Fruit fly (Drosophila melanogaster) whole organism, larva: Measurements from ENCODE around the gene Ucp4C.

ENCODE experiments used
- noc ChIP-seq: fragments of 200-800 bp; sonication (Bioruptor generic); optimal IDR thresholded peaks from 3 replicates; lab custom pipeline; 2019; ENCODE audit warnings: missing biosample characterization, mild to moderate bottlenecking, missing genetic modification characterization, moderate library complexity

Gene Ucp4C

dm6 chr2L:5956706-5957105, 11.7 kb upstream of the Ucp4C start, which contains the start of the genes CG13998 and Vm26Ab:
Gene CG13998, minus strand, starts transcription at chr2L:5956819.
Gene Vm26Ab, plus strand, starts transcription at chr2L:5957004.
- TF ChIP-seq noc (tag; lab: Kevin White, UChicago): no peak

dm6 chr2L:5958581-5959177, 9.7 kb upstream of the Ucp4C start, which contains the start of gene Vm26Ac:
Gene Vm26Ac, minus strand, starts transcription at chr2L:5958631.
- no peak for TF ChIP-seq noc (tag; lab: Kevin White, UChicago)

dm6 chr2L:5959863-5960658, 8.3 kb upstream of the Ucp4C start, which contains the start of gene Vm26Aa:
Gene Vm26Aa, minus strand, starts transcription at chr2L:5960340.
- no peak for TF ChIP-seq noc (tag; lab: Kevin White, UChicago)

dm6 chr2L:5961169-5961918, 7.0 kb upstream of the Ucp4C start:
- no peak for TF ChIP-seq noc (tag; lab: Kevin White, UChicago)

dm6 chr2L:5963251-5963650, 5.1 kb upstream of the Ucp4C start:
- TF ChIP-seq noc (tag; lab: Kevin White, UChicago): no peak

dm6 chr2L:5964211-5964610, 4.2 kb upstream of the Ucp4C start:
- no peak for TF ChIP-seq noc (tag; lab: Kevin White, UChicago)

dm6 chr2L:5964851-5965250, 3.5 kb upstream of the Ucp4C start, which contains the start of gene psd:
Gene psd, minus strand, starts transcription at chr2L:5964951.
- no peak for TF ChIP-seq noc (tag; lab: Kevin White, UChicago)

- no peak for TF ChIP-seq noc (tag; lab: Kevin White, UChicago)
Observed at dm6 chr2L:5969559-5969958, 1.2 kb downstream of the Ucp4C start, which contains the start of gene Ucp4B. Gene Ucp4B, plus strand, starts transcription at chr2L:5969859.

dm6 chr2L:5971093-5971808, 2.9 kb downstream of the Ucp4C start:
- no peak for TF ChIP-seq noc (tag; lab: Kevin White, UChicago)

dm6 chr2L:5972005-5972404, 3.6 kb downstream of the Ucp4C start:
- peak; percentile 58 for TF ChIP-seq noc (tag; lab: Kevin White, UChicago)

dm6 chr2L:5972588-5973236, 4.3 kb downstream of the Ucp4C start:
- no peak for TF ChIP-seq noc (tag; lab: Kevin White, UChicago)

- TF ChIP-seq noc (tag; lab: Kevin White, UChicago): peak; percentile 34
Observed at dm6 chr2L:5974122-5974521, 5.8 kb downstream of the Ucp4C start.

- no peak for TF ChIP-seq noc (tag; lab: Kevin White, UChicago)
Observed at dm6 chr2L:5975025-5975539, 6.7 kb downstream of the Ucp4C start.

dm6 chr2L:5975601-5976000, 7.2 kb downstream of the Ucp4C start:
- peak; percentile 19 for TF ChIP-seq noc (tag; lab: Kevin White, UChicago)
